Worm (Caenorhabditis elegans): ENCODE measurements around the gene C52E2.4.

DNA sequence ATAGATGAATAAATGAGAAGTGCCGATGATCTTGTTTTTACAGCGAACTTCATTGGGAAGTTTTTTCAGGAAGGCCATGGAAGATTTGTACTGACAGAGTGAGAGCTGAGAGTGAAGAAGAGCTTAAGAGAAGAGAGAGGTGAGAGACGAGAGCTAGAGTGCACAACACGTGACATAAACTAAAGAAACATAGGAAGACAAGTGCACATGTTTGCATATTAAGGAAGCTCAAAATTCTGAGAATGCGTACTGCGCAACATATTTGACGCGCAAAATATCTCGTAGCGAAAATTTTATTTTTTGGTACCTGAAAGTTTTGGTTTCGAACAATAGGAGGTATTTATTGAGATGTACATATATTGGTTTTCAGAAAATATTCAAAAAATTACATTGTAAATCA, 34.7 kb upstream of the C52E2.4 start, which contains the start of gene C08F1.8:
- TF ChIP-seq lsy-2 (tag; optimal IDR thresholded peaks at IDR 0.05) (no peak), ceh-16 (tag; optimal IDR thresholded peaks at IDR 0.05) (no peak), nhr-10 (tag; optimal IDR thresholded peaks at IDR 0.05) (no peak), ama-1 (optimal IDR thresholded peaks at IDR 0.05) (no peak), zag-1 (tag; optimal IDR thresholded peaks at IDR 0.05) (no peak), snpc-4 (tag; optimal IDR thresholded peaks at IDR 0.05) (no peak), R02D3.7 (tag; optimal IDR thresholded peaks at IDR 0.05) (no peak), lin-39 (tag; optimal IDR thresholded peaks at IDR 0.05) (no peak), unc-39 (tag; optimal IDR thresholded peaks at IDR 0.05) (no peak), egl-27 (tag; optimal IDR thresholded peaks at IDR 0.05) (no peak), lin-13 (GFP tag; optimal IDR thresholded peaks at IDR 0.05) (no peak), sma-3 (GFP tag; optimal IDR thresholded peaks at IDR 0.05) (no peak), unc-62 (GFP tag; optimal IDR thresholded peaks at IDR 0.05) (no peak), Y55F3AM.14 (GFP tag; optimal IDR thresholded peaks at IDR 0.05) (no peak)

Measured in whole organism, L2 larva.